Worm (Caenorhabditis elegans) whole organism, young adult: Measurements from ENCODE around the gene flap-1.

ENCODE experiments used
- C06A6.2 ChIP-seq: fragments of 200-800 bp; sonication (Bioruptor generic); conservative IDR thresholded peaks from 2 replicates; pipeline ENCODE4 v1.3.6; 2022; ENCODE audit warnings: missing genetic modification characterization, missing compliant biosample characterization
- C17E4.6 ChIP-seq: fragments of 200-800 bp; sonication (Bioruptor generic); IDR thresholded peaks from 2 replicates; pipeline ENCODE4 v1.3.6; 2022; ENCODE audit warnings: missing genetic modification reagents, missing genetic modification characterization, missing compliant biosample characterization
- F23B12.7 ChIP-seq: sonication (generic microtip); optimal IDR thresholded peaks from 2 replicates; lab custom pipeline; 2017; ENCODE audit warnings: missing genetic modification characterization, mild to moderate bottlenecking, missing compliant biosample characterization, antibody characterized with exemption, moderate library complexity; ENCODE audit not compliant: insufficient read depth
- F49E8.2 ChIP-seq: sonication (generic microtip); optimal IDR thresholded peaks from 3 replicates; lab custom pipeline; 2017; ENCODE audit warnings: missing genetic modification characterization, mild to moderate bottlenecking, missing compliant biosample characterization, antibody characterized with exemption, moderate library complexity; ENCODE audit not compliant: insufficient read depth
- F57A8.1 ChIP-seq: fragments of 200-800 bp; sonication (Bioruptor generic); optimal IDR thresholded peaks from 2 replicates; lab custom pipeline; 2018; ENCODE audit warnings: mild to moderate bottlenecking, missing genetic modification characterization, moderate library complexity, missing compliant biosample characterization
- T07F8.4 ChIP-seq: sonication (generic microtip); optimal IDR thresholded peaks from 2 replicates; lab custom pipeline; 2016; ENCODE audit warnings: mild to moderate bottlenecking, missing genetic modification characterization, moderate library complexity, missing compliant biosample characterization
- Y53G8AR.9 ChIP-seq: fragments of 200-800 bp; sonication (Bioruptor generic); conservative IDR thresholded peaks from 2 replicates; pipeline ENCODE4 v1.3.6; 2022; ENCODE audit warnings: missing genetic modification reagents, missing genetic modification characterization, missing compliant biosample characterization
- Y67H2A.10 ChIP-seq: fragments of 200-800 bp; sonication (Bioruptor generic); conservative IDR thresholded peaks from 2 replicates; pipeline ENCODE4 v1.3.6; 2022; ENCODE audit warnings: missing genetic modification reagents, missing genetic modification characterization, missing compliant biosample characterization
- ama-1 ChIP-seq, 3 experiments: fragments of 150-350 bp in 1 of 3; sonication (generic microtip) in 2 of 3; optimal IDR thresholded peaks; 2 replicates each; lab custom pipeline; 2014 to 2018; ENCODE audit warnings: missing biosample characterization in 2 of 3, missing genetic modification characterization in 2 of 3, missing genetic modification reagents in 2 of 3
- aptf-3 ChIP-seq: fragments of 200-800 bp; sonication (Bioruptor generic); IDR thresholded peaks from 2 replicates; pipeline ENCODE4 v1.3.6; 2022; ENCODE audit warnings: missing genetic modification characterization, missing compliant biosample characterization
- attf-6 ChIP-seq: fragments of 200-800 bp; sonication (Bioruptor generic); IDR thresholded peaks from 2 replicates; pipeline ENCODE4 v1.3.6; 2022; ENCODE audit warnings: missing genetic modification reagents, missing genetic modification characterization, missing compliant biosample characterization
- ccch-3 ChIP-seq: fragments of 200-800 bp; sonication (Bioruptor generic); optimal IDR thresholded peaks from 2 replicates; lab custom pipeline; 2018; ENCODE audit warnings: mild to moderate bottlenecking, missing genetic modification characterization, missing compliant biosample characterization
- cebp-1 ChIP-seq, 2 experiments: fragments of 200-800 bp in 1 of 2; sonication (Bioruptor generic) in 1 of 2; sonication (generic microtip) in 1 of 2; IDR thresholded peaks in 1 of 2; optimal IDR thresholded peaks in 1 of 2; 2 replicates each; pipeline versions ENCODE4 v1.3.6 to Lab custom; 2017 to 2022; ENCODE audit warnings: missing compliant biosample characterization in 2 of 2, missing genetic modification characterization in 2 of 2, mild to moderate bottlenecking in 1 of 2, missing genetic modification reagents in 1 of 2, moderate library complexity in 1 of 2
- ceh-40 ChIP-seq: fragments of 200-800 bp; sonication (Bioruptor generic); IDR thresholded peaks from 2 replicates; pipeline ENCODE4 v1.3.6; 2022; ENCODE audit warnings: missing genetic modification characterization, missing compliant biosample characterization
- ceh-79 ChIP-seq: sonication (generic microtip); optimal IDR thresholded peaks from 2 replicates; lab custom pipeline; 2017; ENCODE audit warnings: mild to moderate bottlenecking, missing genetic modification characterization, missing compliant biosample characterization
- efl-1 ChIP-seq: fragments of 150-350 bp; optimal IDR thresholded peaks from 2 replicates; lab custom pipeline; 2014; ENCODE audit warnings: missing biosample characterization, missing genetic modification reagents, missing genetic modification characterization
- egl-18 ChIP-seq: fragments of 200-800 bp; sonication (Bioruptor generic); IDR thresholded peaks from 2 replicates; pipeline ENCODE4 v1.3.6; 2022; ENCODE audit warnings: missing genetic modification reagents, missing genetic modification characterization, missing compliant biosample characterization
- gei-17 ChIP-seq: fragments of 200-800 bp; sonication (Bioruptor generic); optimal IDR thresholded peaks from 2 replicates; lab custom pipeline; 2018; ENCODE audit warnings: mild to moderate bottlenecking, missing genetic modification characterization, missing compliant biosample characterization
- hmg-1.2 ChIP-seq: fragments of 200-800 bp; sonication (Bioruptor generic); IDR thresholded peaks from 2 replicates; pipeline ENCODE4 v1.3.6; 2022; ENCODE audit warnings: missing genetic modification reagents, missing genetic modification characterization, missing compliant biosample characterization
- let-607 ChIP-seq, 2 experiments: fragments of 200-800 bp in 1 of 2; sonication (Bioruptor generic) in 1 of 2; sonication (generic microtip) in 1 of 2; optimal IDR thresholded peaks; 2 replicates each; lab custom pipeline; 2016 to 2018; ENCODE audit warnings: mild to moderate bottlenecking in 2 of 2, missing compliant biosample characterization in 2 of 2, missing genetic modification characterization in 2 of 2, moderate library complexity in 2 of 2, missing genotype in 1 of 2
- lsl-1 ChIP-seq: fragments of 200-800 bp; sonication (Bioruptor generic); optimal IDR thresholded peaks from 2 replicates; lab custom pipeline; 2018; ENCODE audit warnings: mild to moderate bottlenecking, missing genetic modification characterization, moderate library complexity, missing compliant biosample characterization
- lsy-27 ChIP-seq: sonication (generic microtip); optimal IDR thresholded peaks from 2 replicates; lab custom pipeline; 2017; ENCODE audit warnings: missing genetic modification characterization, mild to moderate bottlenecking, missing compliant biosample characterization, antibody characterized with exemption, missing genotype, borderline replicate concordance; ENCODE audit not compliant: insufficient read depth
- mcd-1 ChIP-seq: fragments of 200-800 bp; sonication (Bioruptor generic); IDR thresholded peaks from 2 replicates; pipeline ENCODE4 v1.3.6; 2022; ENCODE audit warnings: missing genetic modification reagents, missing genetic modification characterization, missing compliant biosample characterization
- nfya-2 ChIP-seq: fragments of 200-800 bp; sonication (Bioruptor generic); IDR thresholded peaks from 2 replicates; pipeline ENCODE4 v1.3.6; 2022; ENCODE audit warnings: missing genetic modification reagents, missing genetic modification characterization, missing compliant biosample characterization
- nfyb-1 ChIP-seq: fragments of 200-800 bp; sonication (Bioruptor generic); IDR thresholded peaks from 2 replicates; pipeline ENCODE4 v1.3.6; 2022; ENCODE audit warnings: missing genetic modification reagents, missing genetic modification characterization, missing compliant biosample characterization
- nhr-120 ChIP-seq: fragments of 200-800 bp; sonication (Bioruptor generic); IDR thresholded peaks from 2 replicates; pipeline ENCODE4 v1.3.6; 2022; ENCODE audit warnings: missing genetic modification characterization, missing compliant biosample characterization
- nhr-179 ChIP-seq: sonication (generic microtip); optimal IDR thresholded peaks from 2 replicates; lab custom pipeline; 2016; ENCODE audit warnings: mild to moderate bottlenecking, missing genetic modification characterization, missing compliant biosample characterization
- pbrm-1 ChIP-seq: fragments of 200-800 bp; sonication (Bioruptor generic); IDR thresholded peaks from 2 replicates; pipeline ENCODE4 v1.3.6; 2022; ENCODE audit warnings: missing genetic modification reagents, missing genetic modification characterization, missing compliant biosample characterization
- rcor-1 ChIP-seq: fragments of 200-800 bp; sonication (Bioruptor generic); IDR thresholded peaks from 2 replicates; pipeline ENCODE4 v1.3.6; 2022; ENCODE audit warnings: missing genetic modification reagents, missing genetic modification characterization, missing compliant biosample characterization
- snpc-3.4 ChIP-seq: sonication (generic microtip); optimal IDR thresholded peaks from 2 replicates; lab custom pipeline; 2017; ENCODE audit warnings: missing genetic modification characterization, mild to moderate bottlenecking, missing compliant biosample characterization, antibody characterized with exemption, moderate library complexity, missing genotype, missing genetic modification reagents
- snpc-4 ChIP-seq, 5 experiments: fragments of 150-350 bp in 1 of 5; sonication (generic microtip) in 4 of 5; optimal IDR thresholded peaks; 2 replicates each; lab custom pipeline; 2014 to 2018; ENCODE audit warnings: missing genetic modification characterization in 5 of 5, missing biosample characterization in 3 of 5, antibody characterized with exemption in 2 of 5, mild to moderate bottlenecking in 2 of 5, missing compliant biosample characterization in 2 of 5, missing genotype in 2 of 5, moderate library complexity in 2 of 5, missing genetic modification reagents in 1 of 5
- unc-62 ChIP-seq: fragments of 150-350 bp; optimal IDR thresholded peaks from 2 replicates; lab custom pipeline; 2014; ENCODE audit warnings: missing biosample characterization, missing genetic modification reagents, missing genetic modification characterization
- xnd-1 ChIP-seq: sonication (generic microtip); optimal IDR thresholded peaks from 2 replicates; lab custom pipeline; 2016; ENCODE audit warnings: missing genotype, missing genetic modification reagents, missing genetic modification characterization, missing compliant biosample characterization
- zfh-2 ChIP-seq: fragments of 200-800 bp; sonication (Bioruptor generic); conservative IDR thresholded peaks from 2 replicates; pipeline ENCODE4 v1.3.6; 2022; ENCODE audit warnings: missing genetic modification reagents, missing genetic modification characterization, missing compliant biosample characterization
- ztf-22 ChIP-seq: fragments of 200-800 bp; sonication (Bioruptor generic); optimal IDR thresholded peaks from 2 replicates; lab custom pipeline; 2018; ENCODE audit warnings: mild to moderate bottlenecking, missing genetic modification characterization, moderate library complexity, missing compliant biosample characterization

flap-1 gene

ce11 chrIII:6958674-6959241, 30.1 kb upstream of the flap-1 start (continued):
- TF ChIP-seq F49E8.2 (tag; lab: Kevin White, UChicago) (peak; percentile 33), mcd-1 (no peak), Y53G8AR.9 (GFP tag; lab: Robert Waterston, UW) (0 out of 2 replicates have a peak, but pooled peaks have one; percentile 22), ceh-79 (no peak), ztf-22 (GFP tag; lab: Kevin White, UChicago) (no peak), ccch-3 (GFP tag; lab: Kevin White, UChicago) (no peak), T07F8.4 (tag; lab: Kevin White, UChicago) (no peak)

- no peak for TF ChIP-seq snpc-3.4 (tag; lab: Kevin White, UChicago)
- TF ChIP-seq F57A8.1, result no peak
- TF ChIP-seq nfya-2 (GFP tag; lab: Robert Waterston, UW), result no peak
- no peak for TF ChIP-seq ceh-40 (GFP tag; lab: Robert Waterston, UW)
- TF ChIP-seq C06A6.2 (GFP tag; lab: Robert Waterston, UW), result no peak
- TF ChIP-seq lsy-27 (tag; lab: Kevin White, UChicago), result no peak
- TF ChIP-seq gei-17 (GFP tag; lab: Kevin White, UChicago), result no peak
- TF ChIP-seq Y53G8AR.9 (GFP tag; lab: Robert Waterston, UW), result no peak
- TF ChIP-seq C17E4.6 (GFP tag; lab: Robert Waterston, UW), result no peak
- no peak for TF ChIP-seq F23B12.7 (tag; lab: Kevin White, UChicago)
- TF ChIP-seq hmg-1.2 (GFP tag; lab: Robert Waterston, UW), result no peak
- TF ChIP-seq egl-18, result no peak
- no peak for TF ChIP-seq nhr-179 (tag; lab: Kevin White, UChicago)
Observed at ce11 chrIII:6955766-6956165, 27.1 kb upstream of the flap-1 start.

ce11 chrIII:6953978-6954377, 25.4 kb upstream of the flap-1 start:
- TF ChIP-seq F57A8.1 (no peak), aptf-3 (GFP tag; lab: Robert Waterston, UW) (no peak), ama-1 (optimal IDR thresholded peaks at IDR 0.05; lab: Kevin White, UChicago) (no peak), ama-1 (GFP tag; optimal IDR thresholded peaks at IDR 0.05; lab: Kevin White, UChicago) (no peak), lsl-1 (GFP tag; lab: Kevin White, UChicago) (no peak), pbrm-1 (GFP tag; lab: Robert Waterston, UW) (no peak), xnd-1 (no peak), nfyb-1 (GFP tag; lab: Robert Waterston, UW) (no peak), efl-1 (GFP tag; lab: Kevin White, UChicago) (no peak), unc-62 (no peak), nhr-120 (no peak), attf-6 (no peak)
- TF ChIP-seq, all 124 proteins: peak for 0

- no peak for TF ChIP-seq xnd-1
- peak; percentile 51; the same call in 1 of the 2 replicates for TF ChIP-seq zfh-2 (GFP tag; lab: Robert Waterston, UW)
- TF ChIP-seq nfyb-1 (GFP tag; lab: Robert Waterston, UW), result no peak
Observed at ce11 chrIII:6953373-6953772, 24.7 kb upstream of the flap-1 start.

- TF ChIP-seq let-607 (tag; optimal IDR thresholded peaks at IDR 0.05; lab: Kevin White, UChicago) (peak in 1 of 2 experiments; percentile 13), F49E8.2 (tag; lab: Kevin White, UChicago) (no peak), snpc-4 (GFP tag; optimal IDR thresholded peaks at IDR 0.05; lab: Kevin White, UChicago) (no peak), snpc-4 (tag; optimal IDR thresholded peaks at IDR 0.05; lab: Kevin White, UChicago) (peak in 1 of 4 experiments; percentile 32), cebp-1 (GFP tag; IDR thresholded peaks at IDR 0.05; lab: Robert Waterston, UW) (no peak), cebp-1 (tag; optimal IDR thresholded peaks at IDR 0.05; lab: Kevin White, UChicago) (peak; percentile 11), rcor-1 (no peak), Y67H2A.10 (GFP tag; lab: Robert Waterston, UW) (no peak)
- TF ChIP-seq, all 124 proteins: peak for 3
Observed at ce11 chrIII:6951435-6951834, 22.8 kb upstream of the flap-1 start.
